Worm (Caenorhabditis elegans): Measurements from ENCODE around the gene erd-2.2.

- TF ChIP-seq hnd-1 (tag; optimal IDR thresholded peaks at IDR 0.05), result no peak
- peak; percentile 14 for TF ChIP-seq ama-1 (optimal IDR thresholded peaks at IDR 0.05)
- no peak for TF ChIP-seq flt-1 (GFP tag; IDR thresholded peaks at IDR 0.05)
- TF ChIP-seq scrt-1 (GFP tag; IDR thresholded peaks at IDR 0.05), result no peak
These were observed 24.6 kb upstream of the erd-2.2 start for ce11 chrIII:5882284-5882683.

All from whole organism, early embryonic.